Worm (Caenorhabditis elegans) whole organism, L3 larva: ENCODE results near the gene F08D12.7.

ENCODE experiments used
- R02D3.7 ChIP-seq: fragments of 150-350 bp; optimal IDR thresholded peaks from 2 replicates; lab custom pipeline; 2014; ENCODE audit warnings: missing biosample characterization, missing genetic modification characterization
- aly-2 ChIP-seq: fragments of 150-350 bp; optimal IDR thresholded peaks from 2 replicates; lab custom pipeline; 2014; ENCODE audit warnings: missing biosample characterization, missing genetic modification characterization
- ama-1 ChIP-seq: fragments of 150-350 bp; optimal IDR thresholded peaks from 2 replicates; lab custom pipeline; 2018
- ceh-16 ChIP-seq: sonication (generic microtip); optimal IDR thresholded peaks from 2 replicates; lab custom pipeline; 2017; ENCODE audit warnings: missing biosample characterization, missing genetic modification characterization
- ceh-28 ChIP-seq: fragments of 150-350 bp; optimal IDR thresholded peaks from 2 replicates; lab custom pipeline; 2014; ENCODE audit warnings: missing biosample characterization, missing genetic modification reagents, missing genetic modification characterization
- daf-12 ChIP-seq: fragments of 150-350 bp; optimal IDR thresholded peaks from 2 replicates; lab custom pipeline; 2014; ENCODE audit warnings: missing biosample characterization, missing genetic modification reagents, missing genetic modification characterization
- egl-27 ChIP-seq: sonication (generic microtip); optimal IDR thresholded peaks from 4 replicates; lab custom pipeline; 2017; ENCODE audit warnings: missing biosample characterization, missing genetic modification reagents, missing genetic modification characterization
- egl-5 ChIP-seq: fragments of 150-350 bp; optimal IDR thresholded peaks from 2 replicates; lab custom pipeline; 2017; ENCODE audit warnings: missing biosample characterization, missing genetic modification reagents, missing genetic modification characterization, inconsistent platforms
- elt-1 ChIP-seq: fragments of 150-350 bp; optimal IDR thresholded peaks from 2 replicates; lab custom pipeline; 2014; ENCODE audit warnings: missing biosample characterization, missing genetic modification characterization
- elt-2 ChIP-seq: sonication (generic microtip); optimal IDR thresholded peaks from 2 replicates; lab custom pipeline; 2016; ENCODE audit warnings: missing genetic modification reagents, mild to moderate bottlenecking, missing genetic modification characterization, missing compliant biosample characterization
- elt-3 ChIP-seq, 3 experiments: fragments of 150-350 bp in 1 of 3; sonication (generic microtip) in 2 of 3; optimal IDR thresholded peaks; 2 replicates in 2 of 3; 4 replicates in 1 of 3; lab custom pipeline; 2014 to 2017; ENCODE audit warnings: missing biosample characterization in 3 of 3, missing genetic modification characterization in 3 of 3
- fkh-10 ChIP-seq: sonication (generic microtip); optimal IDR thresholded peaks from 2 replicates; lab custom pipeline; 2017; ENCODE audit warnings: missing biosample characterization, missing genetic modification reagents, missing genetic modification characterization
- fkh-2 ChIP-seq: fragments of 150-350 bp; optimal IDR thresholded peaks from 2 replicates; lab custom pipeline; 2014; ENCODE audit warnings: missing biosample characterization, missing genetic modification reagents, missing genetic modification characterization
- hmg-11 ChIP-seq: sonication (generic microtip); optimal IDR thresholded peaks from 2 replicates; lab custom pipeline; 2016; ENCODE audit warnings: missing genetic modification characterization, missing compliant biosample characterization
- lin-15B ChIP-seq: fragments of 150-350 bp; optimal IDR thresholded peaks from 2 replicates; lab custom pipeline; 2014; ENCODE audit warnings: missing biosample characterization, missing genetic modification characterization
- lsy-12 ChIP-seq: sonication (generic microtip); optimal IDR thresholded peaks from 2 replicates; lab custom pipeline; 2016; ENCODE audit warnings: mild to moderate bottlenecking, missing genetic modification characterization, missing compliant biosample characterization
- nfya-1 ChIP-seq: sonication (generic microtip); optimal IDR thresholded peaks from 2 replicates; lab custom pipeline; 2017; ENCODE audit warnings: missing genetic modification characterization, mild to moderate bottlenecking, missing compliant biosample characterization, antibody characterized with exemption, moderate library complexity; ENCODE audit not compliant: insufficient read depth
- nhr-11 ChIP-seq: fragments of 150-350 bp; optimal IDR thresholded peaks from 2 replicates; lab custom pipeline; 2014; ENCODE audit warnings: missing biosample characterization, missing genetic modification characterization
- nhr-23 ChIP-seq: fragments of 150-350 bp; optimal IDR thresholded peaks from 2 replicates; lab custom pipeline; 2014; ENCODE audit warnings: missing biosample characterization, missing genetic modification reagents, missing genetic modification characterization
- nhr-237 ChIP-seq: fragments of 150-350 bp; optimal IDR thresholded peaks from 2 replicates; lab custom pipeline; 2014; ENCODE audit warnings: missing biosample characterization, missing genetic modification characterization
- nhr-25 ChIP-seq: sonication (generic microtip); optimal IDR thresholded peaks from 2 replicates; lab custom pipeline; 2017; ENCODE audit warnings: missing biosample characterization, missing genetic modification characterization
- nhr-28 ChIP-seq: fragments of 150-350 bp; optimal IDR thresholded peaks from 2 replicates; lab custom pipeline; 2014; ENCODE audit warnings: missing biosample characterization, missing genetic modification characterization
- nhr-43 ChIP-seq: sonication (generic microtip); optimal IDR thresholded peaks from 2 replicates; lab custom pipeline; 2016; ENCODE audit warnings: mild to moderate bottlenecking, missing genetic modification characterization, missing compliant biosample characterization; ENCODE audit not compliant: poor library complexity, severe bottlenecking
- nhr-67 ChIP-seq: fragments of 150-350 bp; optimal IDR thresholded peaks from 2 replicates; lab custom pipeline; 2014; ENCODE audit warnings: missing biosample characterization, missing genetic modification characterization
- nhr-77 ChIP-seq: fragments of 150-350 bp; optimal IDR thresholded peaks from 2 replicates; lab custom pipeline; 2014; ENCODE audit warnings: missing biosample characterization, missing genetic modification characterization
- pha-4 ChIP-seq: fragments of 150-350 bp; optimal IDR thresholded peaks from 2 replicates; lab custom pipeline; 2014; ENCODE audit warnings: missing biosample characterization, missing genetic modification reagents, missing genetic modification characterization
- sea-2 ChIP-seq: fragments of 150-350 bp; sonication (generic microtip); optimal IDR thresholded peaks from 4 replicates; lab custom pipeline; 2014; ENCODE audit warnings: missing biosample characterization, missing genetic modification reagents, missing genetic modification characterization
- skn-1 ChIP-seq: fragments of 150-350 bp; optimal IDR thresholded peaks from 2 replicates; lab custom pipeline; 2014; ENCODE audit warnings: missing biosample characterization, missing genetic modification characterization
- tbx-2 ChIP-seq: sonication (generic microtip); optimal IDR thresholded peaks from 2 replicates; lab custom pipeline; 2016; ENCODE audit warnings: mild to moderate bottlenecking, missing genetic modification characterization, missing compliant biosample characterization
- unc-39 ChIP-seq: sonication (generic microtip); optimal IDR thresholded peaks from 4 replicates; lab custom pipeline; 2017; ENCODE audit warnings: missing biosample characterization, missing genetic modification characterization
- unc-62 ChIP-seq: fragments of 150-350 bp; sonication (generic microtip); optimal IDR thresholded peaks from 4 replicates; lab custom pipeline; 2014; ENCODE audit warnings: missing biosample characterization, missing genetic modification reagents, missing genetic modification characterization
- zag-1 ChIP-seq: fragments of 150-350 bp; optimal IDR thresholded peaks from 2 replicates; lab custom pipeline; 2014; ENCODE audit warnings: missing biosample characterization, missing genetic modification characterization
- ztf-11 ChIP-seq: fragments of 150-350 bp; optimal IDR thresholded peaks from 2 replicates; lab custom pipeline; 2014; ENCODE audit warnings: missing biosample characterization, missing genetic modification characterization

The F08D12.7 gene

ce11 chrII:2779253-2779652 lies 10.3 kb upstream of the F08D12.7 start, which contains the start of gene F08D12.3:
TSS of gene F08D12.3 (plus strand) at chrII:2779553.
- TF ChIP-seq skn-1 (tag; lab: Kevin White, UChicago): no peak
- TF ChIP-seq nhr-77 (tag; lab: Kevin White, UChicago): no peak
- no peak for TF ChIP-seq elt-3 (tag; optimal IDR thresholded peaks at IDR 0.05; lab: Kevin White, UChicago)
- no peak for TF ChIP-seq zag-1
- TF ChIP-seq nhr-25 (tag; lab: Kevin White, UChicago): no peak
- no peak for TF ChIP-seq unc-39 (tag; lab: Kevin White, UChicago)
- no peak for TF ChIP-seq nhr-28
- no peak for TF ChIP-seq lin-15B
- TF ChIP-seq ceh-16 (tag; lab: Kevin White, UChicago): no peak
- TF ChIP-seq nhr-67 (tag; lab: Kevin White, UChicago): no peak

ce11 chrII:2777846-2778245 lies 8.9 kb upstream of the F08D12.7 start, which contains the start of gene F08D12.4:
TSS of gene F08D12.4 (plus strand) at chrII:2778146.
- TF ChIP-seq elt-1: no peak
- TF ChIP-seq nfya-1: no peak
- TF ChIP-seq daf-12 (tag; lab: Kevin White, UChicago): no peak
- TF ChIP-seq nhr-11: no peak
- TF ChIP-seq ztf-11 (tag; lab: Kevin White, UChicago): no peak
- no peak for TF ChIP-seq fkh-2
- TF ChIP-seq ama-1 (lab: Kevin White, UChicago): no peak
- TF ChIP-seq nhr-237 (tag; lab: Kevin White, UChicago): no peak
- no peak for TF ChIP-seq egl-5
- no peak for TF ChIP-seq tbx-2 (tag; lab: Kevin White, UChicago)

- TF ChIP-seq pha-4 (tag; lab: Kevin White, UChicago): no peak
- TF ChIP-seq nhr-23: no peak
- no peak for TF ChIP-seq lsy-12 (tag; lab: Kevin White, UChicago)
- no peak for TF ChIP-seq hmg-11
- no peak for TF ChIP-seq sea-2 (GFP tag; lab: Kevin White, UChicago)
- no peak for TF ChIP-seq R02D3.7 (tag; lab: Kevin White, UChicago)
- TF ChIP-seq nhr-43: no peak
- TF ChIP-seq aly-2 (tag; lab: Kevin White, UChicago): no peak
- TF ChIP-seq elt-3 (tag; optimal IDR thresholded peaks at IDR 0.05; lab: Kevin White, UChicago): no peak
- no peak for TF ChIP-seq fkh-2
Measured at ce11 chrII:2774904-2775303, 6.0 kb upstream of the F08D12.7 start, which contains the start of gene fbxb-111. TSS of gene fbxb-111 (minus strand) at chrII:2775004.

- no peak for TF ChIP-seq unc-62 (GFP tag; lab: Kevin White, UChicago)
- TF ChIP-seq daf-12 (tag; lab: Kevin White, UChicago): no peak
- no peak for TF ChIP-seq ceh-16 (tag; lab: Kevin White, UChicago)
- TF ChIP-seq ceh-28 (tag; lab: Kevin White, UChicago): no peak
- no peak for TF ChIP-seq nhr-23
- no peak for TF ChIP-seq fkh-2
- no peak for TF ChIP-seq fkh-10
- TF ChIP-seq elt-3 (tag; optimal IDR thresholded peaks at IDR 0.05; lab: Kevin White, UChicago): no peak
- TF ChIP-seq lsy-12 (tag; lab: Kevin White, UChicago): no peak
- no peak for TF ChIP-seq skn-1 (tag; lab: Kevin White, UChicago)
- no peak for TF ChIP-seq elt-2 (tag; lab: Kevin White, UChicago)
- TF ChIP-seq elt-1: no peak
- no peak for TF ChIP-seq pha-4 (tag; lab: Kevin White, UChicago)
- TF ChIP-seq hmg-11: no peak
- TF ChIP-seq nhr-77 (tag; lab: Kevin White, UChicago): no peak
- TF ChIP-seq sea-2 (GFP tag; lab: Kevin White, UChicago): no peak
- no peak for TF ChIP-seq nfya-1
- TF ChIP-seq egl-27 (tag; lab: Kevin White, UChicago): no peak
Measured at ce11 chrII:2773534-2773933, 4.6 kb upstream of the F08D12.7 start, which contains the start of gene sdz-9. TSS of gene sdz-9 (minus strand) at chrII:2773634.

ce11 chrII:2772166-2772565 lies 3.2 kb upstream of the F08D12.7 start, which contains the start of gene sdz-10:
TSS of gene sdz-10 (minus strand) at chrII:2772266.
- no peak for TF ChIP-seq nhr-77 (tag; lab: Kevin White, UChicago)
- TF ChIP-seq ceh-16 (tag; lab: Kevin White, UChicago): no peak
